Worm (Caenorhabditis elegans): ENCODE data around the gene C16D9.1.

C16D9.1 gene

DNA sequence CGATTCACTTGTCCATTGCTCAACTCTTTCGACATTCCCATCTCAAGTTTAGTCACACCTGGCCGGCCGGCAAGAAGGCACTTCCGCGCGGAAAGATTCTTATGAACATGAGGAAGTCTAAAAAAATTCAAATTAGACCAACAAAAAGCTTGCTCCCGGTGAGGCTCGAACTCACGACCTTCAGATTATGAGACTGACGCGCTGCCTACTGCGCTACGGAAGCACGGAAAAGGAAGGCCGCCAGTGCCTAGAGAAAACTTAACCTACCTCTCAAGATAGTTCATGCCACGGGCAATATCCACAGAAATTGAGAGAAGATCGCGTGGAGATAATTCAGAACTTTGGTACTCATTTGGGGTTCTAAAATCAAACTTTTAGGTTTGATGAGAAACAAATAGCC lies 29.1 kb upstream of the C16D9.1 start (continued):
- no peak for TF ChIP-seq attf-5 (GFP tag; optimal IDR thresholded peaks at IDR 0.05)
- no peak for TF ChIP-seq zfh-2 (GFP tag; conservative IDR thresholded peaks at IDR 0.05)
- TF ChIP-seq let-607 (tag; optimal IDR thresholded peaks at IDR 0.05) = no peak
- TF ChIP-seq aptf-2 (GFP tag; conservative IDR thresholded peaks at IDR 0.05) = no peak
- TF ChIP-seq repo-1 (tag; optimal IDR thresholded peaks at IDR 0.05) = no peak
- peak; percentile 65 for TF ChIP-seq ZK185.1 (tag; optimal IDR thresholded peaks at IDR 0.05; ENCODE audit: poor library complexity, severe bottlenecking)
- TF ChIP-seq attf-3 (GFP tag; conservative IDR thresholded peaks at IDR 0.05) = no peak
- TF ChIP-seq ets-4 (GFP tag; optimal IDR thresholded peaks at IDR 0.05) = no peak
- TF ChIP-seq ama-1 (optimal IDR thresholded peaks at IDR 0.05) = no peak
- no peak for TF ChIP-seq ama-1 (GFP tag; optimal IDR thresholded peaks at IDR 0.05)
- peak; percentile 69 for TF ChIP-seq B0261.1 (tag; optimal IDR thresholded peaks at IDR 0.05)
- no peak for TF ChIP-seq C17E4.6 (GFP tag; IDR thresholded peaks at IDR 0.05)
- peak; percentile 41 for TF ChIP-seq snpc-4 (GFP tag; optimal IDR thresholded peaks at IDR 0.05)
- TF ChIP-seq snpc-4 (tag; optimal IDR thresholded peaks at IDR 0.05) = peak; percentile 68 to 92 (median 80)
- no peak for TF ChIP-seq nhr-179 (tag; optimal IDR thresholded peaks at IDR 0.05)
- TF ChIP-seq Y53G8AR.9 (GFP tag; conservative IDR thresholded peaks at IDR 0.05) = no peak
- no peak for TF ChIP-seq B0035.1 (tag; optimal IDR thresholded peaks at IDR 0.05)
- TF ChIP-seq ceh-79 (tag; optimal IDR thresholded peaks at IDR 0.05) = no peak
- TF ChIP-seq lir-1 (GFP tag; conservative IDR thresholded peaks at IDR 0.05) = no peak
- no peak for TF ChIP-seq xnd-1 (tag; optimal IDR thresholded peaks at IDR 0.05)
- TF ChIP-seq akir-1 (GFP tag; optimal IDR thresholded peaks at IDR 0.05) = no peak
- no peak for TF ChIP-seq aptf-3 (GFP tag; IDR thresholded peaks at IDR 0.05)
- TF ChIP-seq pha-4 (tag; optimal IDR thresholded peaks at IDR 0.05) = no peak
- TF ChIP-seq lin-26 (GFP tag; IDR thresholded peaks at IDR 0.05) = peak; percentile 74
- no peak for TF ChIP-seq dpff-1 (tag; optimal IDR thresholded peaks at IDR 0.05)
- TF ChIP-seq T26A5.8 (tag; optimal IDR thresholded peaks at IDR 0.05) = no peak
- no peak for TF ChIP-seq snpc-1.3 (tag; optimal IDR thresholded peaks at IDR 0.05; ENCODE audit: insufficient read depth)
- peak; percentile 59 for TF ChIP-seq rpc-1 (optimal IDR thresholded peaks at IDR 0.05)
- peak; percentile 79 for TF ChIP-seq rpc-1 (tag; optimal IDR thresholded peaks at IDR 0.05)
- no peak for TF ChIP-seq ztf-26 (tag; optimal IDR thresholded peaks at IDR 0.05)
- no peak for TF ChIP-seq egl-18 (GFP tag; IDR thresholded peaks at IDR 0.05)
- TF ChIP-seq ztf-6 (GFP tag; IDR thresholded peaks at IDR 0.05) = no peak
- TF ChIP-seq lsy-27 (tag; optimal IDR thresholded peaks at IDR 0.05; ENCODE audit: borderline replicate concordance, insufficient read depth) = no peak
- no peak for TF ChIP-seq dpl-1 (GFP tag; optimal IDR thresholded peaks at IDR 0.05)
- TF ChIP-seq unc-62 (GFP tag; optimal IDR thresholded peaks at IDR 0.05) = no peak
- TF ChIP-seq F10E7.11 (tag; optimal IDR thresholded peaks at IDR 0.05) = no peak
- no peak for TF ChIP-seq rcor-1 (GFP tag; IDR thresholded peaks at IDR 0.05)
- no peak for TF ChIP-seq nhr-80 (tag; optimal IDR thresholded peaks at IDR 0.05)
- TF ChIP-seq T07F8.4 (tag; optimal IDR thresholded peaks at IDR 0.05) = no peak
- no peak for TF ChIP-seq F39B2.1 (GFP tag; IDR thresholded peaks at IDR 0.05)
- TF ChIP-seq madf-8 (GFP tag; conservative IDR thresholded peaks at IDR 0.05) = no peak
- no peak for TF ChIP-seq nhr-120 (GFP tag; IDR thresholded peaks at IDR 0.05)
- TF ChIP-seq atf-7 (tag; optimal IDR thresholded peaks at IDR 0.05) = no peak
- TF ChIP-seq F33H1.4 (GFP tag; IDR thresholded peaks at IDR 0.05) = no peak
- no peak for TF ChIP-seq egl-44 (GFP tag; IDR thresholded peaks at IDR 0.05)
- no peak for TF ChIP-seq sea-2 (GFP tag; IDR thresholded peaks at IDR 0.05)
- no peak for TF ChIP-seq nfyb-1 (GFP tag; IDR thresholded peaks at IDR 0.05)
- no peak for TF ChIP-seq Y53F4B.3 (GFP tag; IDR thresholded peaks at IDR 0.05)
- no peak for TF ChIP-seq mel-28 (tag; optimal IDR thresholded peaks at IDR 0.05; ENCODE audit: borderline replicate concordance)
- TF ChIP-seq mes-4 (tag; optimal IDR thresholded peaks at IDR 0.05) = peak; percentile 23
- TF ChIP-seq D2030.7 (GFP tag; IDR thresholded peaks at IDR 0.05) = no peak
